Worm (Caenorhabditis elegans) whole organism, L1 larva: Measurements from ENCODE around the gene kbp-4.

Experiments used
- egl-13 ChIP-seq: sonication (generic microtip); optimal IDR thresholded peaks from 2 replicates; lab custom pipeline; 2016; ENCODE audit warnings: missing genotype, missing genetic modification reagents, missing genetic modification characterization, missing compliant biosample characterization
- elt-3 ChIP-seq, 6 experiments: fragments of 150-350 bp in 1 of 6; sonication (generic microtip); optimal IDR thresholded peaks; 2 replicates each; lab custom pipeline; 2017 to 2018; ENCODE audit warnings: missing biosample characterization in 6 of 6, missing genetic modification characterization in 6 of 6, inconsistent platforms in 1 of 6
- fkh-10 ChIP-seq: sonication (generic microtip); optimal IDR thresholded peaks from 2 replicates; lab custom pipeline; 2017; ENCODE audit warnings: missing biosample characterization, missing genetic modification reagents, missing genetic modification characterization
- lin-15B ChIP-seq: fragments of 150-350 bp; sonication (generic microtip); optimal IDR thresholded peaks from 3 replicates; lab custom pipeline; 2014; ENCODE audit warnings: missing biosample characterization, missing genetic modification characterization
- skn-1 ChIP-seq: fragments of 150-350 bp; optimal IDR thresholded peaks from 2 replicates; lab custom pipeline; 2014; ENCODE audit warnings: missing biosample characterization, missing genetic modification characterization
- tbx-2 ChIP-seq: sonication (generic microtip); optimal IDR thresholded peaks from 2 replicates; lab custom pipeline; 2016; ENCODE audit warnings: missing genetic modification characterization, missing compliant biosample characterization
- unc-30 ChIP-seq: sonication (generic microtip); optimal IDR thresholded peaks from 2 replicates; lab custom pipeline; 2017; ENCODE audit warnings: missing biosample characterization, missing genetic modification characterization
- vab-15 ChIP-seq: sonication (generic microtip); optimal IDR thresholded peaks from 2 replicates; lab custom pipeline; 2017; ENCODE audit warnings: missing genotype, mild to moderate bottlenecking, missing genetic modification characterization, missing compliant biosample characterization

ce11 chrIII:1040059-1040458 is 40.6 kb upstream of the kbp-4 start:
- TF ChIP-seq vab-15 (tag; lab: Kevin White, UChicago) (no peak), skn-1 (no peak), elt-3 (tag; optimal IDR thresholded peaks at IDR 0.05; lab: Kevin White, UChicago) (no peak), fkh-10 (GFP tag; lab: Kevin White, UChicago) (no peak), tbx-2 (tag; lab: Kevin White, UChicago) (no peak), lin-15B (tag; lab: Kevin White, UChicago) (no peak), egl-13 (tag; lab: Kevin White, UChicago) (no peak), unc-30 (tag; lab: Kevin White, UChicago) (no peak)
